Fruit fly (Drosophila melanogaster) whole organism, embryonic: ENCODE results near the gene CG34148.

ENCODE experiments used
- Bteb2 ChIP-seq: fragments of 200-800 bp; sonication (Bioruptor generic); optimal IDR thresholded peaks from 2 replicates; lab custom pipeline; 2016; ENCODE audit warnings: missing biosample characterization, missing genetic modification characterization
- CG10321 ChIP-seq: fragments of 200-800 bp; sonication (Bioruptor generic); IDR thresholded peaks from 2 replicates; pipeline ENCODE4 v1.3.6; 2022; ENCODE audit warnings: missing biosample characterization, missing genetic modification characterization
- CG10431 ChIP-seq: fragments of 200-800 bp; sonication (Bioruptor generic); optimal IDR thresholded peaks from 3 replicates; lab custom pipeline; 2018; ENCODE audit warnings: missing biosample characterization, mild to moderate bottlenecking, missing genetic modification characterization
- CG10543 ChIP-seq: fragments of 200-800 bp; sonication (Bioruptor generic); optimal IDR thresholded peaks from 3 replicates; lab custom pipeline; 2017; ENCODE audit warnings: missing biosample characterization, mild to moderate bottlenecking, missing genetic modification characterization, moderate library complexity
- CG10565 ChIP-seq: fragments of 200-800 bp; sonication (Bioruptor generic); optimal IDR thresholded peaks from 3 replicates; lab custom pipeline; 2016; ENCODE audit warnings: missing biosample characterization, mild to moderate bottlenecking, missing genetic modification characterization
- CG12219 ChIP-seq: fragments of 200-800 bp; sonication (Bioruptor generic); optimal IDR thresholded peaks from 3 replicates; lab custom pipeline; 2018; ENCODE audit warnings: missing biosample characterization, mild to moderate bottlenecking, missing genetic modification characterization
- CG15269 ChIP-seq: fragments of 200-800 bp; sonication (Bioruptor generic); optimal IDR thresholded peaks from 2 replicates; lab custom pipeline; 2018; ENCODE audit warnings: missing biosample characterization, mild to moderate bottlenecking, missing genetic modification characterization, moderate library complexity
- CG16863 ChIP-seq: fragments of 200-800 bp; sonication (Bioruptor generic); optimal IDR thresholded peaks from 3 replicates; lab custom pipeline; 2016; ENCODE audit warnings: missing biosample characterization, missing genetic modification characterization
- CG18262 ChIP-seq: fragments of 200-800 bp; optimal IDR thresholded peaks from 3 replicates; lab custom pipeline; 2019; ENCODE audit warnings: missing biosample characterization, mild to moderate bottlenecking, missing genetic modification characterization, moderate library complexity
- CG32772 ChIP-seq: fragments of 200-800 bp; sonication (Bioruptor generic); IDR thresholded peaks from 2 replicates; pipeline ENCODE4 v1.3.6; 2022; ENCODE audit warnings: missing biosample characterization, missing genetic modification characterization
- CG3847 ChIP-seq: fragments of 200-800 bp; sonication (Bioruptor generic); IDR thresholded peaks from 2 replicates; pipeline ENCODE4 v1.3.6; 2022; ENCODE audit warnings: missing biosample characterization, missing genetic modification characterization
- CG42726 ChIP-seq: fragments of 200-800 bp; sonication (Bioruptor generic); IDR thresholded peaks from 2 replicates; pipeline ENCODE4 v1.3.6; 2022; ENCODE audit warnings: missing biosample characterization, missing genetic modification characterization; ENCODE audit not compliant: partially characterized antibody
- CG43689 ChIP-seq: fragments of 200-800 bp; sonication (Bioruptor generic); IDR thresholded peaks from 2 replicates; pipeline ENCODE4 v1.3.6; 2022; ENCODE audit warnings: missing biosample characterization, missing genetic modification characterization
- CG6683 ChIP-seq: fragments of 200-800 bp; sonication (Bioruptor generic); optimal IDR thresholded peaks from 2 replicates; lab custom pipeline; 2017; ENCODE audit warnings: missing biosample characterization, mild to moderate bottlenecking, missing genetic modification characterization, missing genetic modification reagents
- CG6765 ChIP-seq: fragments of 200-800 bp; sonication (Bioruptor generic); optimal IDR thresholded peaks from 3 replicates; lab custom pipeline; 2017; ENCODE audit warnings: missing biosample characterization, mild to moderate bottlenecking, missing genetic modification characterization
- CG6854 ChIP-seq: fragments of 200-800 bp; sonication (Bioruptor generic); optimal IDR thresholded peaks from 3 replicates; lab custom pipeline; 2017; ENCODE audit warnings: missing biosample characterization, mild to moderate bottlenecking, missing genetic modification characterization
- CG7372 ChIP-seq: fragments of 200-800 bp; sonication (Bioruptor generic); IDR thresholded peaks from 2 replicates; pipeline ENCODE4 v1.3.6; 2022; ENCODE audit warnings: missing biosample characterization, missing genetic modification characterization
- CG7556 ChIP-seq: fragments of 200-800 bp; sonication (Bioruptor generic); optimal IDR thresholded peaks from 2 replicates; lab custom pipeline; 2017; ENCODE audit warnings: missing biosample characterization, mild to moderate bottlenecking, missing genetic modification characterization
- CG9727 ChIP-seq: fragments of 200-800 bp; sonication (Bioruptor generic); optimal IDR thresholded peaks from 3 replicates; lab custom pipeline; 2017; ENCODE audit warnings: missing biosample characterization, mild to moderate bottlenecking, missing genetic modification characterization
- CkIIα-i1 ChIP-seq: fragments of 200-800 bp; sonication (Bioruptor generic); IDR thresholded peaks from 2 replicates; pipeline ENCODE4 v1.3.6; 2022; ENCODE audit warnings: missing biosample characterization, missing genetic modification characterization
- Dfd ChIP-seq, 2 experiments: fragments of >200 bp; optimal IDR thresholded peaks; 2 replicates each; lab custom pipeline; 2017; ENCODE audit warnings: missing biosample characterization in 2 of 2, missing genetic modification characterization in 2 of 2
- ERR ChIP-seq: fragments of 200-800 bp; sonication (Bioruptor generic); optimal IDR thresholded peaks from 2 replicates; lab custom pipeline; 2016; ENCODE audit warnings: missing biosample characterization, missing genetic modification characterization
- Fer2 ChIP-seq: fragments of 200-800 bp; sonication (Bioruptor generic); optimal IDR thresholded peaks from 2 replicates; lab custom pipeline; 2018; ENCODE audit warnings: missing biosample characterization, mild to moderate bottlenecking, missing genetic modification characterization, moderate library complexity
- Gsc ChIP-seq: fragments of 200-800 bp; sonication (Bioruptor generic); IDR thresholded peaks from 2 replicates; pipeline ENCODE4 v1.3.6; 2022; ENCODE audit warnings: missing biosample characterization, missing genetic modification characterization
- Hand ChIP-seq: fragments of 200-800 bp; sonication (Bioruptor generic); optimal IDR thresholded peaks from 2 replicates; lab custom pipeline; 2017; ENCODE audit warnings: mild to moderate bottlenecking, missing biosample characterization, missing genetic modification reagents, missing genetic modification characterization
- Lhr ChIP-seq: fragments of 200-800 bp; sonication (Bioruptor generic); optimal IDR thresholded peaks from 3 replicates; lab custom pipeline; 2017; ENCODE audit warnings: mild to moderate bottlenecking, missing biosample characterization, missing genetic modification reagents, missing genetic modification characterization
- NFAT ChIP-seq: fragments of 200-800 bp; sonication (Bioruptor generic); IDR thresholded peaks from 2 replicates; pipeline ENCODE4 v1.3.6; 2022; ENCODE audit warnings: missing biosample characterization, missing genetic modification characterization
- Sin3A ChIP-seq: fragments of >200 bp; optimal IDR thresholded peaks from 2 replicates; lab custom pipeline; 2018
- amos ChIP-seq: fragments of 200-800 bp; sonication (Bioruptor generic); IDR thresholded peaks from 2 replicates; pipeline ENCODE4 v1.3.6; 2022; ENCODE audit warnings: missing biosample characterization, missing genetic modification characterization; ENCODE audit not compliant: partially characterized antibody
- ase ChIP-seq: fragments of 200-800 bp; sonication (Bioruptor generic); IDR thresholded peaks from 3 replicates; pipeline ENCODE4 v1.3.6; 2022; ENCODE audit warnings: missing biosample characterization, missing genetic modification characterization
- cad ChIP-seq: fragments of >200 bp; optimal IDR thresholded peaks from 2 replicates; lab custom pipeline; 2017; ENCODE audit warnings: missing biosample characterization, missing genetic modification characterization
- chinmo ChIP-seq: fragments of 200-800 bp; sonication (Bioruptor generic); IDR thresholded peaks from 4 replicates; pipeline ENCODE4 v1.3.6; 2022; ENCODE audit warnings: missing biosample characterization, missing genetic modification characterization; ENCODE audit not compliant: partially characterized antibody
- disco-r ChIP-seq: fragments of 200-800 bp; sonication (Bioruptor generic); optimal IDR thresholded peaks from 2 replicates; lab custom pipeline; 2016; ENCODE audit warnings: missing biosample characterization, missing genetic modification characterization
- esg ChIP-seq: fragments of 200-800 bp; sonication (Bioruptor generic); conservative IDR thresholded peaks from 2 replicates; pipeline ENCODE4 v1.3.6; 2022; ENCODE audit warnings: missing biosample characterization, missing genetic modification characterization
- eyg ChIP-seq: fragments of 200-800 bp; sonication (Bioruptor generic); optimal IDR thresholded peaks from 3 replicates; lab custom pipeline; 2016; ENCODE audit warnings: missing biosample characterization, missing genetic modification characterization
- gcm2 ChIP-seq: fragments of 200-800 bp; sonication (Bioruptor generic); optimal IDR thresholded peaks from 2 replicates; lab custom pipeline; 2016; ENCODE audit warnings: missing biosample characterization, missing genetic modification characterization
- lmd ChIP-seq: fragments of 200-800 bp; sonication (Bioruptor generic); IDR thresholded peaks from 2 replicates; pipeline ENCODE4 v1.3.6; 2022; ENCODE audit warnings: missing biosample characterization, missing genetic modification characterization
- mirr ChIP-seq: fragments of 200-800 bp; sonication (Bioruptor generic); optimal IDR thresholded peaks from 3 replicates; lab custom pipeline; 2018; ENCODE audit warnings: missing biosample characterization, mild to moderate bottlenecking, missing genetic modification characterization
- org-1 ChIP-seq: fragments of 200-800 bp; sonication (Bioruptor generic); optimal IDR thresholded peaks from 2 replicates; lab custom pipeline; 2017; ENCODE audit warnings: missing biosample characterization, missing genetic modification characterization
- pb ChIP-seq: fragments of 200-800 bp; sonication (Bioruptor generic); optimal IDR thresholded peaks from 3 replicates; lab custom pipeline; 2016; ENCODE audit warnings: missing biosample characterization, missing genetic modification characterization
- pita ChIP-seq: fragments of 200-800 bp; sonication (Bioruptor generic); optimal IDR thresholded peaks from 2 replicates; lab custom pipeline; 2017; ENCODE audit warnings: missing biosample characterization, mild to moderate bottlenecking, missing genetic modification characterization
- pnt ChIP-seq: fragments of 200-800 bp; sonication (Bioruptor generic); optimal IDR thresholded peaks from 3 replicates; lab custom pipeline; 2016; ENCODE audit warnings: missing biosample characterization, missing genetic modification characterization
- pzg ChIP-seq: fragments of 200-800 bp; sonication (Bioruptor generic); optimal IDR thresholded peaks from 3 replicates; lab custom pipeline; 2018; ENCODE audit warnings: missing biosample characterization, mild to moderate bottlenecking, missing genetic modification characterization, moderate library complexity
- seq ChIP-seq: fragments of 200-800 bp; sonication (Bioruptor generic); IDR thresholded peaks from 2 replicates; pipeline ENCODE4 v1.3.6; 2022; ENCODE audit warnings: missing biosample characterization, missing genetic modification characterization
- slp2 ChIP-seq: fragments of 200-800 bp; sonication (Bioruptor generic); optimal IDR thresholded peaks from 2 replicates; lab custom pipeline; 2016; ENCODE audit warnings: missing biosample characterization, missing genetic modification characterization
- sob ChIP-seq: fragments of 200-800 bp; sonication (Bioruptor generic); IDR thresholded peaks from 2 replicates; pipeline ENCODE4 v1.3.6; 2022; ENCODE audit warnings: missing biosample characterization, missing genetic modification characterization
- sug ChIP-seq: fragments of 200-800 bp; optimal IDR thresholded peaks from 2 replicates; lab custom pipeline; 2019; ENCODE audit warnings: missing biosample characterization, mild to moderate bottlenecking, missing genetic modification characterization, moderate library complexity
- tgo ChIP-seq: fragments of 200-800 bp; sonication (Bioruptor generic); IDR thresholded peaks from 3 replicates; pipeline ENCODE4 v1.3.6; 2022; ENCODE audit warnings: missing biosample characterization, missing genetic modification characterization
- tup ChIP-seq: fragments of 200-800 bp; sonication (Bioruptor generic); optimal IDR thresholded peaks from 2 replicates; lab custom pipeline; 2016; ENCODE audit warnings: missing biosample characterization, mild to moderate bottlenecking, missing genetic modification characterization, moderate library complexity
- unc-4 ChIP-seq: fragments of 200-800 bp; sonication (Bioruptor generic); IDR thresholded peaks from 2 replicates; pipeline ENCODE4 v1.3.6; 2022; ENCODE audit warnings: missing biosample characterization, missing genetic modification characterization; ENCODE audit not compliant: partially characterized antibody
- yki ChIP-seq: fragments of >200 bp; optimal IDR thresholded peaks from 3 replicates; lab custom pipeline; 2018
- zen ChIP-seq: fragments of 200-800 bp; sonication (Bioruptor generic); optimal IDR thresholded peaks from 3 replicates; lab custom pipeline; 2018; ENCODE audit warnings: missing biosample characterization, mild to moderate bottlenecking, missing genetic modification characterization, moderate library complexity

CG34148 gene

DNA sequence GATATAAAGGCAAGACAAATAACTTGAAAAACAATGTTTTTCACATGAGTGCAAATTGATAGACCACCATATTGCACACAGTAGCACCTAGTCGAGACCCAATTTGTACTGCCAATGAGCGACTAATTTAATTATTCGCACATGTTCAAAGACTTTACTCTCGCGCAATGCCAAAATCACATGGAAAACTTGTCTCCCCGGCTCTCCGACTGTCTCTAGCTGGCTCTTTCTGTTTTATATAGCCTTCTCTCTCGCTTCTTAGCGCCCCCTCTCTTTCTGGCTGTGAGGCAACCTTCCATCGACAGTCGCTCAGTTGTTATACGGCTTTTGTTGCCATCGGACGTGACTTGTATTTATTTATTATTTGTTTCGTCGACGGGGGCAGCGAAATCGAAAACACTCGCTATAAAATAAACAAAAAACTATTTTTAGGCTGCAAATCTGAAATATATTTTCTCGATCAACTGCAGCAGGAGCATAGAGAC, 3.5 kb downstream of the CG34148 start, which contains the start of gene CG6656 (continued):
- TF ChIP-seq tup (GFP tag; lab: Kevin White, UChicago) (no peak), Lhr (GFP tag; lab: Kevin White, UChicago) (no peak), CG16863 (GFP tag; lab: Kevin White, UChicago) (peak; percentile 2), chinmo (GFP tag; lab: Robert Waterston, UW) (0 out of 4 replicates have a peak, but pooled peaks have one; percentile 43), slp2 (no peak), eyg (no peak), NFAT (GFP tag; lab: Robert Waterston, UW) (peak; percentile 34; the same call in 1 of the 2 replicates), amos (GFP tag; lab: Robert Waterston, UW) (no peak), CG6765 (GFP tag; lab: Kevin White, UChicago) (no peak), CG10321 (peak; percentile 84), Sin3A (no peak), CG3847 (no peak), CG6683 (no peak), tgo (GFP tag; lab: Robert Waterston, UW) (no peak), CG6854 (GFP tag; lab: Kevin White, UChicago) (no peak), gcm2 (GFP tag; lab: Kevin White, UChicago) (no peak), seq (no peak), pb (GFP tag; lab: Kevin White, UChicago) (peak; percentile 27), Bteb2 (GFP tag; lab: Kevin White, UChicago) (no peak), esg (GFP tag; lab: Robert Waterston, UW) (no peak), CG15269 (tag; lab: Kevin White, UChicago) (no peak), CG10431 (GFP tag; lab: Kevin White, UChicago) (no peak), CG10543 (peak; percentile 75), sob (GFP tag; lab: Robert Waterston, UW) (0 out of 2 replicates have a peak, but pooled peaks have one; percentile 17), Hand (GFP tag; lab: Kevin White, UChicago) (no peak), unc-4 (GFP tag; lab: Robert Waterston, UW) (peak; percentile 28; the same call in 1 of the 2 replicates), CG7372 (GFP tag; lab: Robert Waterston, UW) (no peak), zen (tag; lab: Kevin White, UChicago) (no peak), ERR (no peak), CG9727 (GFP tag; lab: Kevin White, UChicago) (no peak), org-1 (no peak), pnt (GFP tag; lab: Kevin White, UChicago) (no peak), yki (no peak), CkIIα-i1 (no peak), sug (tag; lab: Kevin White, UChicago) (no peak), disco-r (GFP tag; lab: Kevin White, UChicago) (no peak), CG43689 (GFP tag; lab: Robert Waterston, UW) (no peak), Gsc (GFP tag; lab: Robert Waterston, UW) (no peak), CG42726 (GFP tag; lab: Robert Waterston, UW) (no peak), cad (GFP tag; lab: Kevin White, UChicago) (no peak), CG32772 (GFP tag; lab: Robert Waterston, UW) (no peak), mirr (no peak), lmd (no peak), Dfd (GFP tag; optimal IDR thresholded peaks at IDR 0.05; lab: Kevin White, UChicago) (no peak), pzg (GFP tag; lab: Kevin White, UChicago) (no peak), CG18262 (no peak), Fer2 (tag; lab: Kevin White, UChicago) (no peak), ase (GFP tag; lab: Robert Waterston, UW) (no peak), CG10565 (GFP tag; lab: Kevin White, UChicago) (no peak), CG12219 (GFP tag; lab: Kevin White, UChicago) (no peak), pita (GFP tag; lab: Kevin White, UChicago) (no peak), CG7556 (GFP tag; lab: Kevin White, UChicago) (no peak)
